Fruit fly (Drosophila melanogaster) whole organism, prepupa: ENCODE results near the gene tal-AA.

Experiments used
- Blimp-1 ChIP-seq: fragments of 200-800 bp; sonication (Bioruptor generic); optimal IDR thresholded peaks from 3 replicates; lab custom pipeline; 2017; ENCODE audit warnings: missing biosample characterization, missing genetic modification characterization, mild to moderate bottlenecking, moderate library complexity, missing genetic modification reagents
- CG10631 ChIP-seq: fragments of 200-800 bp; sonication (Bioruptor generic); optimal IDR thresholded peaks from 2 replicates; lab custom pipeline; 2016; ENCODE audit warnings: missing biosample characterization, missing genetic modification characterization
- CG10669 ChIP-seq: fragments of 200-800 bp; sonication (Bioruptor generic); optimal IDR thresholded peaks from 3 replicates; lab custom pipeline; 2018; ENCODE audit warnings: missing biosample characterization, mild to moderate bottlenecking, missing genetic modification characterization, moderate library complexity
- CG11294 ChIP-seq: fragments of 200-800 bp; sonication (Bioruptor generic); IDR thresholded peaks from 2 replicates; pipeline ENCODE4 v1.3.6; 2022; ENCODE audit warnings: missing biosample characterization, missing genetic modification characterization
- CG11762 ChIP-seq: fragments of 200-800 bp; sonication (Bioruptor generic); optimal IDR thresholded peaks from 3 replicates; lab custom pipeline; 2016; ENCODE audit warnings: missing biosample characterization, missing genetic modification characterization; ENCODE audit not compliant: insufficient read depth
- CG11902 ChIP-seq: fragments of 200-800 bp; sonication (Bioruptor generic); optimal IDR thresholded peaks from 3 replicates; lab custom pipeline; 2016; ENCODE audit warnings: missing biosample characterization, missing genetic modification characterization
- CG15336 ChIP-seq: fragments of 200-800 bp; sonication (Bioruptor generic); IDR thresholded peaks from 2 replicates; pipeline ENCODE4 v1.3.6; 2022; ENCODE audit warnings: missing biosample characterization, missing genetic modification characterization
- CG1621 ChIP-seq: fragments of 200-800 bp; sonication (Bioruptor generic); optimal IDR thresholded peaks from 3 replicates; lab custom pipeline; 2018; ENCODE audit warnings: missing biosample characterization, mild to moderate bottlenecking, missing genetic modification characterization
- CG16779 ChIP-seq: fragments of 200-800 bp; sonication (Bioruptor generic); optimal IDR thresholded peaks from 3 replicates; lab custom pipeline; 2017; ENCODE audit warnings: missing biosample characterization, mild to moderate bottlenecking, missing genetic modification characterization
- CG3032 ChIP-seq: fragments of 200-800 bp; optimal IDR thresholded peaks from 2 replicates; lab custom pipeline; 2019; ENCODE audit warnings: missing biosample characterization, mild to moderate bottlenecking, missing genetic modification characterization, moderate library complexity
- CG31627 ChIP-seq: fragments of 200-800 bp; sonication (Bioruptor generic); optimal IDR thresholded peaks from 3 replicates; lab custom pipeline; 2016; ENCODE audit warnings: missing biosample characterization, missing genetic modification characterization
- CG32006 ChIP-seq: fragments of 200-800 bp; sonication (Bioruptor generic); optimal IDR thresholded peaks from 3 replicates; lab custom pipeline; 2017; ENCODE audit warnings: missing biosample characterization, mild to moderate bottlenecking, missing genetic modification characterization
- CG34406 ChIP-seq: fragments of 200-800 bp; sonication (Bioruptor generic); optimal IDR thresholded peaks from 3 replicates; lab custom pipeline; 2016; ENCODE audit warnings: missing biosample characterization, missing genetic modification characterization
- CG4318 ChIP-seq: fragments of 200-800 bp; sonication (Bioruptor generic); optimal IDR thresholded peaks from 3 replicates; lab custom pipeline; 2017; ENCODE audit warnings: missing biosample characterization, mild to moderate bottlenecking, missing genetic modification characterization
- CG6163 ChIP-seq: fragments of 200-800 bp; sonication (Bioruptor generic); IDR thresholded peaks from 3 replicates; pipeline ENCODE4 v1.3.6; 2022; ENCODE audit warnings: missing biosample characterization, missing genetic modification characterization
- CG6276 ChIP-seq: fragments of 200-800 bp; sonication (Bioruptor generic); optimal IDR thresholded peaks from 2 replicates; lab custom pipeline; 2017; ENCODE audit warnings: missing biosample characterization, mild to moderate bottlenecking, missing genetic modification characterization
- CG6792 ChIP-seq: fragments of 200-800 bp; sonication (Bioruptor generic); optimal IDR thresholded peaks from 3 replicates; lab custom pipeline; 2016; ENCODE audit warnings: missing biosample characterization, missing genetic modification characterization
- CG6808 ChIP-seq: fragments of 200-800 bp; sonication (Bioruptor generic); optimal IDR thresholded peaks from 3 replicates; lab custom pipeline; 2017; ENCODE audit warnings: missing biosample characterization, missing genetic modification characterization, mild to moderate bottlenecking, moderate library complexity, missing genetic modification reagents
- CG7368 ChIP-seq: fragments of 200-800 bp; sonication (Bioruptor generic); optimal IDR thresholded peaks from 3 replicates; lab custom pipeline; 2016; ENCODE audit warnings: missing biosample characterization, missing genetic modification characterization
- CG8119 ChIP-seq: fragments of 200-800 bp; sonication (Bioruptor generic); IDR thresholded peaks from 3 replicates; pipeline ENCODE4 v1.3.6; 2022; ENCODE audit warnings: missing biosample characterization, missing genetic modification characterization
- CG8632 ChIP-seq: fragments of 200-800 bp; sonication (Bioruptor generic); optimal IDR thresholded peaks from 3 replicates; lab custom pipeline; 2016; ENCODE audit warnings: missing biosample characterization, missing genetic modification characterization
- CG9139 ChIP-seq: fragments of 200-800 bp; sonication (Bioruptor generic); optimal IDR thresholded peaks from 3 replicates; lab custom pipeline; 2017; ENCODE audit warnings: missing biosample characterization, mild to moderate bottlenecking, missing genetic modification characterization
- Eip75B ChIP-seq: fragments of 200-800 bp; sonication (Bioruptor generic); optimal IDR thresholded peaks from 3 replicates; lab custom pipeline; 2016; ENCODE audit warnings: missing biosample characterization, missing genetic modification characterization
- Eip78C ChIP-seq: fragments of 200-800 bp; sonication (Bioruptor generic); peaks from one replicate; lab custom pipeline; 2016; ENCODE audit warnings: missing biosample characterization, missing genetic modification characterization
- Ets21C ChIP-seq: fragments of 200-800 bp; sonication (Bioruptor generic); optimal IDR thresholded peaks from 3 replicates; lab custom pipeline; 2016; ENCODE audit warnings: missing biosample characterization, missing genetic modification characterization
- Hr39 ChIP-seq: fragments of 200-800 bp; sonication (Bioruptor generic); optimal IDR thresholded peaks from 2 replicates; lab custom pipeline; 2016; ENCODE audit warnings: missing biosample characterization, missing genetic modification characterization
- Hr4 ChIP-seq: fragments of 200-800 bp; sonication (Bioruptor generic); optimal IDR thresholded peaks from 3 replicates; lab custom pipeline; 2016; ENCODE audit warnings: missing biosample characterization, missing genetic modification characterization
- Lpt ChIP-seq: fragments of 200-800 bp; sonication (Bioruptor generic); optimal IDR thresholded peaks from 3 replicates; lab custom pipeline; 2016; ENCODE audit warnings: missing biosample characterization, missing genetic modification characterization
- Met ChIP-seq: fragments of 200-800 bp; sonication (Bioruptor generic); optimal IDR thresholded peaks from 3 replicates; lab custom pipeline; 2016; ENCODE audit warnings: missing biosample characterization, missing genetic modification characterization
- OdsH ChIP-seq: fragments of 200-800 bp; sonication (Bioruptor generic); optimal IDR thresholded peaks from 3 replicates; lab custom pipeline; 2016; ENCODE audit warnings: missing biosample characterization, missing genetic modification characterization
- Smox ChIP-seq: fragments of 200-800 bp; sonication (Bioruptor generic); optimal IDR thresholded peaks from 3 replicates; lab custom pipeline; 2016; ENCODE audit warnings: missing biosample characterization, missing genetic modification characterization
- Sox102F ChIP-seq: fragments of 200-800 bp; sonication (Bioruptor generic); optimal IDR thresholded peaks from 2 replicates; lab custom pipeline; 2016; ENCODE audit warnings: missing biosample characterization, mild to moderate bottlenecking, missing genetic modification characterization
- Sox14 ChIP-seq: fragments of 200-800 bp; sonication (Bioruptor generic); optimal IDR thresholded peaks from 3 replicates; lab custom pipeline; 2016; ENCODE audit warnings: missing biosample characterization, missing genetic modification characterization
- Sox15 ChIP-seq: fragments of 200-800 bp; sonication (Bioruptor generic); optimal IDR thresholded peaks from 3 replicates; lab custom pipeline; 2016; ENCODE audit warnings: missing biosample characterization, missing genetic modification characterization
- cyc ChIP-seq: fragments of 200-800 bp; sonication (Bioruptor generic); optimal IDR thresholded peaks from 3 replicates; lab custom pipeline; 2016; ENCODE audit warnings: missing biosample characterization, missing genetic modification characterization
- dac ChIP-seq: fragments of 200-800 bp; sonication (Bioruptor generic); optimal IDR thresholded peaks from 2 replicates; lab custom pipeline; 2017; ENCODE audit warnings: missing biosample characterization, mild to moderate bottlenecking, missing genetic modification characterization
- dsx ChIP-seq: fragments of 200-800 bp; optimal IDR thresholded peaks from 3 replicates; lab custom pipeline; 2019; ENCODE audit warnings: missing biosample characterization, mild to moderate bottlenecking, missing genetic modification characterization, moderate library complexity; ENCODE audit not compliant: poor library complexity, severe bottlenecking
- eg ChIP-seq: fragments of 200-800 bp; sonication (Bioruptor generic); IDR thresholded peaks from 3 replicates; pipeline ENCODE4 v1.3.6; 2022; ENCODE audit warnings: missing biosample characterization, missing genetic modification characterization
- esn ChIP-seq: fragments of 200-800 bp; sonication (Bioruptor generic); optimal IDR thresholded peaks from 2 replicates; lab custom pipeline; 2016; ENCODE audit warnings: missing biosample characterization, mild to moderate bottlenecking, missing genetic modification characterization, moderate library complexity
- fd59A ChIP-seq: fragments of 200-800 bp; sonication (Bioruptor generic); optimal IDR thresholded peaks from 2 replicates; lab custom pipeline; 2017; ENCODE audit warnings: missing biosample characterization, mild to moderate bottlenecking, missing genetic modification characterization, missing genetic modification reagents
- fd85E ChIP-seq: fragments of 200-800 bp; sonication (Bioruptor generic); optimal IDR thresholded peaks from 3 replicates; lab custom pipeline; 2016; ENCODE audit warnings: missing biosample characterization, missing genetic modification characterization
- net ChIP-seq: fragments of 200-800 bp; sonication (Bioruptor generic); optimal IDR thresholded peaks from 3 replicates; lab custom pipeline; 2016; ENCODE audit warnings: missing biosample characterization, missing genetic modification characterization
- pdm3 ChIP-seq: fragments of 200-800 bp; sonication (Bioruptor generic); optimal IDR thresholded peaks from 3 replicates; lab custom pipeline; 2016; ENCODE audit warnings: missing biosample characterization, missing genetic modification characterization
- salr ChIP-seq, 2 experiments: fragments of 200-800 bp; sonication (Bioruptor generic); optimal IDR thresholded peaks; 3 replicates each; lab custom pipeline; 2016 to 2018; ENCODE audit warnings: missing biosample characterization in 2 of 2, missing genetic modification characterization in 2 of 2, mild to moderate bottlenecking in 1 of 2
- spab ChIP-seq: fragments of 200-800 bp; sonication (Bioruptor generic); optimal IDR thresholded peaks from 2 replicates; lab custom pipeline; 2017; ENCODE audit warnings: missing biosample characterization, mild to moderate bottlenecking, missing genetic modification characterization, missing genetic modification reagents
- ss ChIP-seq, 2 experiments: fragments of 200-800 bp; sonication (Bioruptor generic); optimal IDR thresholded peaks; 2 replicates in 1 of 2; 3 replicates in 1 of 2; lab custom pipeline; 2017 to 2018; ENCODE audit warnings: mild to moderate bottlenecking in 2 of 2, missing biosample characterization in 2 of 2, missing genetic modification characterization in 2 of 2, moderate library complexity in 1 of 2
- svp ChIP-seq: fragments of 200-800 bp; sonication (Bioruptor generic); peaks from one replicate; lab custom pipeline; 2016; ENCODE audit warnings: missing biosample characterization, missing genetic modification characterization
- topi ChIP-seq: fragments of 200-800 bp; sonication (Bioruptor generic); optimal IDR thresholded peaks from 3 replicates; lab custom pipeline; 2016; ENCODE audit warnings: missing biosample characterization, missing genetic modification characterization

tal-AA gene

dm6 chr3R:13806032-13806709 is 6.7 kb upstream of the tal-AA start:
- TF ChIP-seq Lpt (GFP tag; lab: Kevin White, UChicago) = peak; percentile 14
- TF ChIP-seq CG8632 (GFP tag; lab: Kevin White, UChicago) = no peak
- no peak for TF ChIP-seq CG9139 (GFP tag; lab: Kevin White, UChicago)
- TF ChIP-seq svp (GFP tag; lab: Kevin White, UChicago) = peak; percentile 60
- no peak for TF ChIP-seq spab (GFP tag; lab: Kevin White, UChicago)

dm6 chr3R:13806710-13807093 is 6.2 kb upstream of the tal-AA start:
- TF ChIP-seq CG6276 (GFP tag; lab: Kevin White, UChicago) = peak; percentile 74
- peak; percentile 46 for TF ChIP-seq CG11762
- TF ChIP-seq OdsH = peak; percentile 71
- peak; percentile 59 for TF ChIP-seq eg
- TF ChIP-seq CG1621 (tag; lab: Kevin White, UChicago) = no peak
- TF ChIP-seq CG31627 = peak; percentile 20
- peak; percentile 70 for TF ChIP-seq Eip75B (GFP tag; lab: Kevin White, UChicago)
- peak; percentile 87 for TF ChIP-seq Hr4 (GFP tag; lab: Kevin White, UChicago)
- TF ChIP-seq CG7368 (GFP tag; lab: Kevin White, UChicago) = peak; percentile 2
- TF ChIP-seq dsx = no peak
- TF ChIP-seq CG11294 (GFP tag; lab: Robert Waterston, UW) = peak; percentile 25; the same call in 1 of the 2 replicates
- TF ChIP-seq Eip78C (GFP tag; lab: Kevin White, UChicago) = peak; percentile 94
- peak; percentile 39; the same call in 1 of the 3 replicates for TF ChIP-seq CG6163 (GFP tag; lab: Robert Waterston, UW)
- peak; percentile 49 for TF ChIP-seq Hr39 (GFP tag; lab: Kevin White, UChicago)
- peak; percentile 32 for TF ChIP-seq spab (GFP tag; lab: Kevin White, UChicago)
- peak; percentile 75 for TF ChIP-seq pdm3
- TF ChIP-seq dac (GFP tag; lab: Kevin White, UChicago) = peak; percentile 59
- TF ChIP-seq topi = peak; percentile 61
- peak; percentile 55 for TF ChIP-seq CG10631
- peak in 1 of 2 experiments; percentile 25 for TF ChIP-seq ss (GFP tag; optimal IDR thresholded peaks at IDR 0.05; lab: Kevin White, UChicago)
- no peak for TF ChIP-seq Sox15 (GFP tag; lab: Kevin White, UChicago)
- TF ChIP-seq Blimp-1 (GFP tag; lab: Kevin White, UChicago) = no peak
- TF ChIP-seq CG4318 (GFP tag; lab: Kevin White, UChicago) = peak; percentile 84
- TF ChIP-seq Ets21C (GFP tag; lab: Kevin White, UChicago) = peak; percentile 21
- peak; percentile 67 for TF ChIP-seq net (GFP tag; lab: Kevin White, UChicago)
- peak; percentile 23 for TF ChIP-seq CG10669
- peak; percentile 29 for TF ChIP-seq CG16779 (tag; lab: Kevin White, UChicago)
- TF ChIP-seq esn (GFP tag; lab: Kevin White, UChicago) = peak; percentile 68
- TF ChIP-seq Sox102F = peak; percentile 44
- TF ChIP-seq Smox (GFP tag; lab: Kevin White, UChicago) = peak; percentile 44
- TF ChIP-seq CG8119 (GFP tag; lab: Robert Waterston, UW) = peak; percentile 75
- TF ChIP-seq CG3032 = peak; percentile 28
- no peak for TF ChIP-seq fd85E
- TF ChIP-seq fd59A (GFP tag; lab: Kevin White, UChicago) = peak; percentile 33
- peak; percentile 5 for TF ChIP-seq CG6808 (GFP tag; lab: Kevin White, UChicago)
- peak; percentile 45 for TF ChIP-seq CG6792 (GFP tag; lab: Kevin White, UChicago)
- TF ChIP-seq Lpt (GFP tag; lab: Kevin White, UChicago) = peak; percentile 43
- TF ChIP-seq CG15336 (GFP tag; lab: Robert Waterston, UW) = peak; percentile 65
- TF ChIP-seq CG32006 (GFP tag; lab: Kevin White, UChicago) = peak; percentile 91
- TF ChIP-seq Met (GFP tag; lab: Kevin White, UChicago) = peak; percentile 55
- peak; percentile 46 for TF ChIP-seq CG34406 (GFP tag; lab: Kevin White, UChicago)
- TF ChIP-seq CG9139 (GFP tag; lab: Kevin White, UChicago) = no peak
- TF ChIP-seq cyc (GFP tag; lab: Kevin White, UChicago) = peak; percentile 25
- peak; percentile 37 for TF ChIP-seq CG11902 (GFP tag; lab: Kevin White, UChicago)
- TF ChIP-seq salr (GFP tag; optimal IDR thresholded peaks at IDR 0.05; lab: Kevin White, UChicago) = peak in 1 of 2 experiments; percentile 86
- peak; percentile 62 for TF ChIP-seq Sox14 (GFP tag; lab: Kevin White, UChicago)
